Worm (Caenorhabditis elegans) whole organism, late embryonic: ENCODE data around the gene apc-11.

Experiments
- C08G9.2 ChIP-seq: sonication (generic microtip); optimal IDR thresholded peaks from 2 replicates; lab custom pipeline; 2016; ENCODE audit warnings: mild to moderate bottlenecking, missing genetic modification characterization, moderate library complexity, missing compliant biosample characterization
- F13H6.1 ChIP-seq: sonication (generic microtip); optimal IDR thresholded peaks from 2 replicates; lab custom pipeline; 2016; ENCODE audit warnings: missing genetic modification characterization, missing compliant biosample characterization
- K09A11.1 ChIP-seq: sonication (generic microtip); optimal IDR thresholded peaks from 2 replicates; lab custom pipeline; 2017; ENCODE audit warnings: antibody characterized with exemption, mild to moderate bottlenecking, missing genetic modification characterization, missing compliant biosample characterization; ENCODE audit not compliant: insufficient read depth
- ceh-14 ChIP-seq: sonication (generic microtip); optimal IDR thresholded peaks from 2 replicates; lab custom pipeline; 2016; ENCODE audit warnings: missing genotype, missing genetic modification characterization, missing compliant biosample characterization
- ceh-18 ChIP-seq: sonication (generic microtip); optimal IDR thresholded peaks from 2 replicates; lab custom pipeline; 2016; ENCODE audit warnings: missing genetic modification characterization, missing compliant biosample characterization
- ceh-2 ChIP-seq: sonication (generic microtip); optimal IDR thresholded peaks from 2 replicates; lab custom pipeline; 2016; ENCODE audit warnings: missing genotype, missing genetic modification characterization, missing compliant biosample characterization
- ceh-24 ChIP-seq: sonication (generic microtip); optimal IDR thresholded peaks from 2 replicates; lab custom pipeline; 2016; ENCODE audit warnings: mild to moderate bottlenecking, missing genetic modification characterization, missing compliant biosample characterization
- ceh-30 ChIP-seq: fragments of 150-350 bp; optimal IDR thresholded peaks from 2 replicates; lab custom pipeline; 2014; ENCODE audit warnings: missing biosample characterization, missing genetic modification characterization
- ceh-34 ChIP-seq: sonication (generic microtip); optimal IDR thresholded peaks from 2 replicates; lab custom pipeline; 2016; ENCODE audit warnings: mild to moderate bottlenecking, missing genetic modification characterization, missing compliant biosample characterization
- ceh-45 ChIP-seq: fragments of 200-800 bp; sonication (Bioruptor generic); IDR thresholded peaks from 2 replicates; pipeline ENCODE4 v1.3.6; 2022; ENCODE audit warnings: missing genetic modification reagents, missing genetic modification characterization, missing compliant biosample characterization
- ceh-48 ChIP-seq: sonication (generic microtip); optimal IDR thresholded peaks from 2 replicates; lab custom pipeline; 2016; ENCODE audit warnings: missing genetic modification characterization, inconsistent platforms, missing compliant biosample characterization
- dmd-4 ChIP-seq: sonication (generic microtip); optimal IDR thresholded peaks from 2 replicates; lab custom pipeline; 2016; ENCODE audit warnings: borderline replicate concordance, missing genetic modification characterization, missing compliant biosample characterization
- dve-1 ChIP-seq: sonication (generic microtip); optimal IDR thresholded peaks from 2 replicates; lab custom pipeline; 2017; ENCODE audit warnings: antibody characterized with exemption, mild to moderate bottlenecking, missing genetic modification characterization, missing compliant biosample characterization
- elt-4 ChIP-seq: sonication (generic microtip); optimal IDR thresholded peaks from 2 replicates; lab custom pipeline; 2016; ENCODE audit warnings: missing genetic modification characterization, missing compliant biosample characterization
- fkh-6 ChIP-seq: sonication (generic microtip); optimal IDR thresholded peaks from 2 replicates; lab custom pipeline; 2016; ENCODE audit warnings: missing genetic modification characterization, missing compliant biosample characterization
- hlh-15 ChIP-seq: sonication (generic microtip); optimal IDR thresholded peaks from 2 replicates; lab custom pipeline; 2016; ENCODE audit warnings: missing genetic modification characterization, missing compliant biosample characterization
- hlh-8 ChIP-seq: sonication (generic microtip); optimal IDR thresholded peaks from 2 replicates; lab custom pipeline; 2016; ENCODE audit warnings: missing genotype, missing genetic modification characterization, missing compliant biosample characterization
- lim-6 ChIP-seq: sonication (generic microtip); optimal IDR thresholded peaks from 2 replicates; lab custom pipeline; 2016; ENCODE audit warnings: missing genetic modification characterization, missing compliant biosample characterization
- nhr-11 ChIP-seq: fragments of 150-350 bp; optimal IDR thresholded peaks from 2 replicates; lab custom pipeline; 2014; ENCODE audit warnings: missing biosample characterization, missing genetic modification characterization
- nhr-232 ChIP-seq: sonication (generic microtip); optimal IDR thresholded peaks from 2 replicates; lab custom pipeline; 2016; ENCODE audit warnings: missing genetic modification characterization, missing compliant biosample characterization
- npax-4 ChIP-seq: sonication (generic microtip); optimal IDR thresholded peaks from 2 replicates; lab custom pipeline; 2016; ENCODE audit warnings: missing genetic modification characterization, missing compliant biosample characterization
- syd-9 ChIP-seq: sonication (generic microtip); optimal IDR thresholded peaks from 2 replicates; lab custom pipeline; 2016; ENCODE audit warnings: mild to moderate bottlenecking, missing genetic modification characterization, moderate library complexity, missing compliant biosample characterization
- tbx-7 ChIP-seq: sonication (generic microtip); optimal IDR thresholded peaks from 2 replicates; lab custom pipeline; 2016; ENCODE audit warnings: missing genotype, missing genetic modification characterization, missing compliant biosample characterization
- unc-86 ChIP-seq: sonication (generic microtip); optimal IDR thresholded peaks from 2 replicates; lab custom pipeline; 2016; ENCODE audit warnings: missing genetic modification characterization, missing compliant biosample characterization

The apc-11 gene

ce11 chrIII:4551963-4552362 is 42.3 kb downstream of the apc-11 start:
- TF ChIP-seq nhr-11 (tag; lab: Kevin White, UChicago) (no peak), dve-1 (tag; lab: Kevin White, UChicago) (no peak), ceh-2 (tag; lab: Kevin White, UChicago) (peak; percentile 25), ceh-18 (tag; lab: Kevin White, UChicago) (peak; percentile 34), unc-86 (no peak)

ce11 chrIII:4548739-4549138 is 45.5 kb downstream of the apc-11 start, which contains the start of gene M88.4:
Gene M88.4, plus strand, starts transcription at chrIII:4549039.
- TF ChIP-seq ceh-45 (no peak), tbx-7 (tag; lab: Kevin White, UChicago) (no peak), ceh-34 (tag; lab: Kevin White, UChicago) (no peak), K09A11.1 (no peak), nhr-232 (tag; lab: Kevin White, UChicago) (no peak), fkh-6 (tag; lab: Kevin White, UChicago) (no peak), hlh-8 (tag; lab: Kevin White, UChicago) (no peak), ceh-30 (tag; lab: Kevin White, UChicago) (no peak), hlh-15 (tag; lab: Kevin White, UChicago) (no peak)

DNA sequence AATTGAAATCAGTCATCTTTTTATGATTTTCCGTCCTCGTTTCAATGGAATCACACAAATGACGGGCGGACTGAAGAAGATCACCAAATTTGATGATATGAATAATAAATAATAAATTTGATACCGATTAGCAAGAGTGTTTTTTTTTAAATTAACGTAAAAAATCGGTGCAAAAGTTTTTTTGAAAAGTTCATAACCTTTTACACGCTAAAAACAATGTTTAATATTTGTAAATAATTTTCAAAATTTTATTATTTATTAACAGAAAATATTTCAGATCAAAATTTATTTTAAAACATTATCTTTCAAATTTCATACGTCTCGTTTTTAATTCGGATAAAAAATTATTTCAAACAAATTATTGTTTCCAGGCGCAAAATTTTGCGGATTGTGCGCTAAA is 49.3 kb downstream of the apc-11 start, which contains the start of gene M88.3:
TSS of gene M88.3 (minus strand) at position 101 of the 400 bp plus-strand sequence.
- no peak for TF ChIP-seq unc-86
- TF ChIP-seq ceh-24, result no peak
- TF ChIP-seq ceh-48 (tag; lab: Kevin White, UChicago), result no peak
- TF ChIP-seq dmd-4, result no peak
- no peak for TF ChIP-seq elt-4
- no peak for TF ChIP-seq C08G9.2 (tag; lab: Kevin White, UChicago)
- no peak for TF ChIP-seq ceh-18 (tag; lab: Kevin White, UChicago)
- no peak for TF ChIP-seq npax-4 (tag; lab: Kevin White, UChicago)
- no peak for TF ChIP-seq syd-9 (tag; lab: Kevin White, UChicago)
- no peak for TF ChIP-seq lim-6 (tag; lab: Kevin White, UChicago)
- no peak for TF ChIP-seq ceh-14 (tag; lab: Kevin White, UChicago)
- no peak for TF ChIP-seq F13H6.1 (tag; lab: Kevin White, UChicago)
- TF ChIP-seq, all 69 proteins: peak for 0
